Worm (Caenorhabditis elegans): ENCODE data around the gene nhr-136.

DNA sequence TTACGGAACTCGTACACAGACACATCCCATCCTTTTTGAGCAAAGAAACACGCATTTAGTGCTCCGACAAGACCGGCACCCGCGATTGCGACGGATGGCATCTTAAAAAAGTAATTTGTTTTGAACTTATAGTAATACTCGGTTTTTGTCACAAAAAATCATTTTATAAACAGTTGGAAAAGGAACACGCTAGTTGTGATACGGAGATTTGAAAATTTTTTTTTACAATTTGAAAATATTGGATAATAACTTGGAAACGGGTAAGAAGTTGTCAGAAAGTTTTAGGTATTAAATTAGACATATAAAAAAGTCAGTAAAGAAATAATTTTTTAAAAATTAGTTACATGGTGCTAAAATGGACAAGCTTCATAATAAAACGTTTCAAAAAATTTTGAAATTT, 36.5 kb upstream of the nhr-136 start, which contains the start of gene kmo-1:
- TF ChIP-seq nhr-12 (tag; optimal IDR thresholded peaks at IDR 0.05): no peak
- no peak for TF ChIP-seq unc-55 (GFP tag; optimal IDR thresholded peaks at IDR 0.05)
- TF ChIP-seq egl-27 (tag; optimal IDR thresholded peaks at IDR 0.05): no peak
- no peak for TF ChIP-seq lsy-2 (tag; optimal IDR thresholded peaks at IDR 0.05)
- no peak for TF ChIP-seq unc-62 (GFP tag; optimal IDR thresholded peaks at IDR 0.05)
- no peak for TF ChIP-seq R02D3.7 (tag; optimal IDR thresholded peaks at IDR 0.05)
- TF ChIP-seq nhr-237 (tag; optimal IDR thresholded peaks at IDR 0.05): no peak
- no peak for TF ChIP-seq ama-1 (optimal IDR thresholded peaks at IDR 0.05)
- TF ChIP-seq nhr-25 (tag; optimal IDR thresholded peaks at IDR 0.05): no peak

Measured in whole organism, L2 larva.